Worm (Caenorhabditis elegans) whole organism, young adult: ENCODE data around the gene srh-234.

Experiments used
- C06A6.2 ChIP-seq: fragments of 200-800 bp; sonication (Bioruptor generic); conservative IDR thresholded peaks from 2 replicates; pipeline ENCODE4 v1.3.6; 2022; ENCODE audit warnings: missing genetic modification characterization, missing compliant biosample characterization
- D2030.7 ChIP-seq: fragments of 200-800 bp; sonication (Bioruptor generic); IDR thresholded peaks from 2 replicates; pipeline ENCODE4 v1.3.6; 2022; ENCODE audit warnings: missing genetic modification reagents, missing genetic modification characterization, missing compliant biosample characterization
- F22D6.2 ChIP-seq: sonication (generic microtip); optimal IDR thresholded peaks from 2 replicates; lab custom pipeline; 2016; ENCODE audit warnings: mild to moderate bottlenecking, missing genetic modification characterization, missing compliant biosample characterization
- K11D2.4 ChIP-seq: fragments of 200-800 bp; sonication (Bioruptor generic); IDR thresholded peaks from 2 replicates; pipeline ENCODE4 v1.3.6; 2022; ENCODE audit warnings: missing genetic modification reagents, missing genetic modification characterization, missing compliant biosample characterization
- T26A5.8 ChIP-seq: sonication (generic microtip); optimal IDR thresholded peaks from 2 replicates; lab custom pipeline; 2016; ENCODE audit warnings: missing genetic modification characterization, missing compliant biosample characterization
- Y67H2A.10 ChIP-seq: fragments of 200-800 bp; sonication (Bioruptor generic); conservative IDR thresholded peaks from 2 replicates; pipeline ENCODE4 v1.3.6; 2022; ENCODE audit warnings: missing genetic modification reagents, missing genetic modification characterization, missing compliant biosample characterization
- Y79H2A.3 ChIP-seq: fragments of 200-800 bp; sonication (Bioruptor generic); conservative IDR thresholded peaks from 2 replicates; pipeline ENCODE4 v1.3.6; 2022; ENCODE audit warnings: missing genetic modification reagents, missing genetic modification characterization, missing compliant biosample characterization
- atf-7 ChIP-seq: sonication (generic microtip); optimal IDR thresholded peaks from 2 replicates; lab custom pipeline; 2017; ENCODE audit warnings: mild to moderate bottlenecking, missing genetic modification characterization, missing compliant biosample characterization
- bed-1 ChIP-seq: fragments of 200-800 bp; sonication (Bioruptor generic); IDR thresholded peaks from 2 replicates; pipeline ENCODE4 v1.3.6; 2022; ENCODE audit warnings: missing genetic modification reagents, missing genetic modification characterization, missing compliant biosample characterization
- ceh-79 ChIP-seq: sonication (generic microtip); optimal IDR thresholded peaks from 2 replicates; lab custom pipeline; 2017; ENCODE audit warnings: mild to moderate bottlenecking, missing genetic modification characterization, missing compliant biosample characterization
- chd-7 ChIP-seq: sonication (generic microtip); optimal IDR thresholded peaks from 2 replicates; lab custom pipeline; 2016; ENCODE audit warnings: mild to moderate bottlenecking, missing genetic modification characterization, moderate library complexity, missing compliant biosample characterization
- dpl-1 ChIP-seq: fragments of 150-350 bp; optimal IDR thresholded peaks from 2 replicates; lab custom pipeline; 2014; ENCODE audit warnings: missing biosample characterization, missing genetic modification reagents, missing genetic modification characterization
- egl-44 ChIP-seq: fragments of 200-800 bp; sonication (Bioruptor generic); IDR thresholded peaks from 2 replicates; pipeline ENCODE4 v1.3.6; 2022; ENCODE audit warnings: missing genetic modification reagents, missing genetic modification characterization, missing compliant biosample characterization
- hmg-1.2 ChIP-seq: fragments of 200-800 bp; sonication (Bioruptor generic); IDR thresholded peaks from 2 replicates; pipeline ENCODE4 v1.3.6; 2022; ENCODE audit warnings: missing genetic modification reagents, missing genetic modification characterization, missing compliant biosample characterization
- hmg-20 ChIP-seq: fragments of 200-800 bp; sonication (Bioruptor generic); IDR thresholded peaks from 2 replicates; pipeline ENCODE4 v1.3.6; 2022; ENCODE audit warnings: missing genetic modification reagents, missing genetic modification characterization, missing compliant biosample characterization
- lag-1 ChIP-seq: fragments of 200-800 bp; sonication (Bioruptor generic); IDR thresholded peaks from 2 replicates; pipeline ENCODE4 v1.3.6; 2022; ENCODE audit warnings: missing genetic modification reagents, missing genetic modification characterization, missing compliant biosample characterization
- lin-26 ChIP-seq: fragments of 200-800 bp; sonication (Bioruptor generic); IDR thresholded peaks from 2 replicates; pipeline ENCODE4 v1.3.6; 2022; ENCODE audit warnings: missing genetic modification reagents, missing genetic modification characterization, missing compliant biosample characterization
- lin-54 ChIP-seq: fragments of 200-800 bp; sonication (Bioruptor generic); optimal IDR thresholded peaks from 2 replicates; lab custom pipeline; 2018; ENCODE audit warnings: mild to moderate bottlenecking, missing genetic modification characterization, missing compliant biosample characterization
- lir-1 ChIP-seq: fragments of 200-800 bp; sonication (Bioruptor generic); conservative IDR thresholded peaks from 2 replicates; pipeline ENCODE4 v1.3.6; 2022; ENCODE audit warnings: missing genetic modification reagents, missing genetic modification characterization, missing compliant biosample characterization
- lsl-1 ChIP-seq: fragments of 200-800 bp; sonication (Bioruptor generic); optimal IDR thresholded peaks from 2 replicates; lab custom pipeline; 2018; ENCODE audit warnings: mild to moderate bottlenecking, missing genetic modification characterization, moderate library complexity, missing compliant biosample characterization
- madf-10 ChIP-seq: sonication (generic microtip); optimal IDR thresholded peaks from 2 replicates; lab custom pipeline; 2016; ENCODE audit warnings: mild to moderate bottlenecking, missing genetic modification characterization, missing compliant biosample characterization
- mel-28 ChIP-seq: sonication (generic microtip); optimal IDR thresholded peaks from 2 replicates; lab custom pipeline; 2016; ENCODE audit warnings: borderline replicate concordance, mild to moderate bottlenecking, missing genetic modification characterization, missing compliant biosample characterization
- nfyb-1 ChIP-seq: fragments of 200-800 bp; sonication (Bioruptor generic); IDR thresholded peaks from 2 replicates; pipeline ENCODE4 v1.3.6; 2022; ENCODE audit warnings: missing genetic modification reagents, missing genetic modification characterization, missing compliant biosample characterization
- nhr-120 ChIP-seq: fragments of 200-800 bp; sonication (Bioruptor generic); IDR thresholded peaks from 2 replicates; pipeline ENCODE4 v1.3.6; 2022; ENCODE audit warnings: missing genetic modification characterization, missing compliant biosample characterization
- pbrm-1 ChIP-seq: fragments of 200-800 bp; sonication (Bioruptor generic); IDR thresholded peaks from 2 replicates; pipeline ENCODE4 v1.3.6; 2022; ENCODE audit warnings: missing genetic modification reagents, missing genetic modification characterization, missing compliant biosample characterization
- rcor-1 ChIP-seq: fragments of 200-800 bp; sonication (Bioruptor generic); IDR thresholded peaks from 2 replicates; pipeline ENCODE4 v1.3.6; 2022; ENCODE audit warnings: missing genetic modification reagents, missing genetic modification characterization, missing compliant biosample characterization
- rpc-1 ChIP-seq, 2 experiments: fragments of 150-350 bp in 1 of 2; sonication (generic microtip) in 1 of 2; optimal IDR thresholded peaks; 2 replicates each; lab custom pipeline; 2014 to 2018; ENCODE audit warnings: missing biosample characterization in 1 of 2, missing genetic modification characterization in 1 of 2, missing genetic modification reagents in 1 of 2, missing genotype in 1 of 2
- snpc-1.1 ChIP-seq: sonication (generic microtip); optimal IDR thresholded peaks from 2 replicates; lab custom pipeline; 2017; ENCODE audit warnings: missing genetic modification characterization, mild to moderate bottlenecking, missing compliant biosample characterization, antibody characterized with exemption, moderate library complexity, missing genotype, missing genetic modification reagents; ENCODE audit not compliant: insufficient read depth
- tbx-9 ChIP-seq: sonication (generic microtip); optimal IDR thresholded peaks from 2 replicates; lab custom pipeline; 2016; ENCODE audit warnings: borderline replicate concordance, missing genetic modification characterization, inconsistent platforms, missing compliant biosample characterization

The srh-234 gene

ce11 chrV:7667940-7668339 lies 16.3 kb upstream of the srh-234 start, which contains the start of gene C12D5.5 (continued):
- TF ChIP-seq T26A5.8: no peak

ce11 chrV:7653567-7653966 lies 1.9 kb upstream of the srh-234 start, which contains the start of gene srh-200:
Gene srh-200, minus strand, starts transcription at chrV:7653667.
- no peak for TF ChIP-seq bed-1 (GFP tag; lab: Robert Waterston, UW)
- no peak for TF ChIP-seq dpl-1 (GFP tag; lab: Kevin White, UChicago)
- no peak for TF ChIP-seq nfyb-1 (GFP tag; lab: Robert Waterston, UW)
- TF ChIP-seq F22D6.2 (tag; lab: Kevin White, UChicago): no peak
- TF ChIP-seq ceh-79 (tag; lab: Kevin White, UChicago): no peak
- no peak for TF ChIP-seq chd-7 (tag; lab: Kevin White, UChicago)
- no peak for TF ChIP-seq D2030.7 (GFP tag; lab: Robert Waterston, UW)
- no peak for TF ChIP-seq Y79H2A.3 (GFP tag; lab: Robert Waterston, UW)
- TF ChIP-seq lag-1 (GFP tag; lab: Robert Waterston, UW): no peak
- TF ChIP-seq C06A6.2: no peak

- no peak for TF ChIP-seq tbx-9 (tag; lab: Kevin White, UChicago)
- no peak for TF ChIP-seq egl-44 (GFP tag; lab: Robert Waterston, UW)
- no peak for TF ChIP-seq hmg-1.2 (GFP tag; lab: Robert Waterston, UW)
- TF ChIP-seq hmg-20: no peak
- TF ChIP-seq mel-28: no peak
- TF ChIP-seq lin-26 (GFP tag; lab: Robert Waterston, UW): no peak
These were observed 1.7 kb downstream of the srh-234 start for ce11 chrV:7649963-7650362.

ce11 chrV:7647147-7647546 lies 4.5 kb downstream of the srh-234 start:
- no peak for TF ChIP-seq lir-1 (GFP tag; lab: Robert Waterston, UW)
- no peak for TF ChIP-seq rpc-1 (optimal IDR thresholded peaks at IDR 0.05; lab: Kevin White, UChicago)
- peak; percentile 8 for TF ChIP-seq rpc-1 (tag; optimal IDR thresholded peaks at IDR 0.05; lab: Kevin White, UChicago)
- TF ChIP-seq, all 124 proteins: peak for 1

- TF ChIP-seq K11D2.4 (GFP tag; lab: Robert Waterston, UW) (no peak), Y67H2A.10 (GFP tag; lab: Robert Waterston, UW) (no peak), atf-7 (no peak), rcor-1 (GFP tag; lab: Robert Waterston, UW) (no peak)
These were observed 6.2 kb downstream of the srh-234 start, which contains the start of gene str-47 for ce11 chrV:7645454-7645853. Gene str-47, plus strand, starts transcription at chrV:7645754.

ce11 chrV:7643416-7643815 lies 8.2 kb downstream of the srh-234 start, which contains the start of gene F07C4.11:
Gene F07C4.11, minus strand, starts transcription at chrV:7643516.
- TF ChIP-seq snpc-1.1 (tag; lab: Kevin White, UChicago) (no peak), pbrm-1 (no peak), lsl-1 (GFP tag; lab: Kevin White, UChicago) (no peak), lin-54 (GFP tag; lab: Kevin White, UChicago) (no peak), nhr-120 (no peak), madf-10 (tag; lab: Kevin White, UChicago) (no peak), Y67H2A.10 (GFP tag; lab: Robert Waterston, UW) (no peak)
- TF ChIP-seq, all 124 proteins: peak for 0
